Worm (Caenorhabditis elegans) whole organism, early embryonic: Measurements from ENCODE around the gene srw-66.

Experiments
- F13C5.2 ChIP-seq: sonication (generic microtip); optimal IDR thresholded peaks from 2 replicates; lab custom pipeline; 2017; ENCODE audit warnings: mild to moderate bottlenecking, missing genetic modification characterization, inconsistent platforms, missing compliant biosample characterization
- ama-1 ChIP-seq: fragments of 150-350 bp; optimal IDR thresholded peaks from 2 replicates; lab custom pipeline; 2014
- ceh-36 ChIP-seq: sonication (generic microtip); optimal IDR thresholded peaks from 2 replicates; lab custom pipeline; 2016; ENCODE audit warnings: missing genetic modification characterization, inconsistent platforms, missing compliant biosample characterization

- TF ChIP-seq ama-1 (lab: Kevin White, UChicago) (no peak), ceh-36 (tag; lab: Kevin White, UChicago) (no peak), F13C5.2 (tag; lab: Kevin White, UChicago) (no peak)
Measured at ce11 chrII:1241176-1241730, 30.5 kb downstream of the srw-66 start.
